Fruit fly (Drosophila melanogaster): ENCODE data around the gene CG4230.

DNA sequence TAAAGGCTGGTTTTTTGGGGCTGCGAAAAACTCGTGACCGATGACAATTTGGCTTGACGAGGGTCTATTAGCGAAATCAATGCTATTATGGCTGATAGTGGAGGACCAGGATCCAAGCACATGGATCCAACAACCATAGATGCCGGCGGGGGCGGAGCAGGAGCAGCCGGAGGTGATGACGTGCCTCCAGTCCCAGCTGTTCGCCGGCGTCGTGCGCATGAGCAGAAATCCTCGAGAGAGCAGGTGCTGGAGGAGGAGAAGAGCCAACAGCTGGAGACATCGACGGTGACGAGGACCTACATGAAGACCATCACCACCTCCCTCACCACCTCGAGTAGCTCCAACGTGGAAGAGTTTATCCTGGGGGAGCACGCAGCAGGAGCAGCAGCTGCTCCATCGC, 13.0 kb downstream of the CG4230 start:
- no peak for TF ChIP-seq CG12768 (GFP tag; optimal IDR thresholded peaks at IDR 0.05)
- no peak for TF ChIP-seq CG7045 (GFP tag; optimal IDR thresholded peaks at IDR 0.05)
- no peak for TF ChIP-seq ovo (GFP tag; optimal IDR thresholded peaks at IDR 0.05)
- no peak for TF ChIP-seq pad (GFP tag; optimal IDR thresholded peaks at IDR 0.05)
- no peak for TF ChIP-seq toe (GFP tag; optimal IDR thresholded peaks at IDR 0.05)
- no peak for TF ChIP-seq cic (GFP tag; optimal IDR thresholded peaks at IDR 0.05)
- TF ChIP-seq cnc (optimal IDR thresholded peaks at IDR 0.05), result no peak
- no peak for TF ChIP-seq kay (GFP tag; ENCODE audit: borderline replicate concordance)
- no peak for TF ChIP-seq CG1620 (GFP tag; optimal IDR thresholded peaks at IDR 0.05)
- no peak for TF ChIP-seq CG5204 (GFP tag; optimal IDR thresholded peaks at IDR 0.05)
- no peak for TF ChIP-seq CG11617 (GFP tag; optimal IDR thresholded peaks at IDR 0.05)
- TF ChIP-seq tj (GFP tag; optimal IDR thresholded peaks at IDR 0.05), result no peak
- TF ChIP-seq Mnt (GFP tag; optimal IDR thresholded peaks at IDR 0.05), result no peak

Data from whole organism, adult.